Fruit fly (Drosophila melanogaster) whole organism, embryonic: ENCODE data around the gene sdk.

Experiments
- CG12299 ChIP-seq: fragments of 200-800 bp; sonication (Bioruptor generic); optimal IDR thresholded peaks from 2 replicates; lab custom pipeline; 2018; ENCODE audit warnings: missing biosample characterization, mild to moderate bottlenecking, missing genetic modification characterization
- CG18476 ChIP-seq: fragments of 200-800 bp; sonication (Bioruptor generic); optimal IDR thresholded peaks from 2 replicates; lab custom pipeline; 2016; ENCODE audit warnings: missing biosample characterization, mild to moderate bottlenecking, missing genetic modification characterization
- Dip2 ChIP-seq: fragments of 200-800 bp; sonication (Bioruptor generic); IDR thresholded peaks from 2 replicates; pipeline ENCODE4 v1.3.6; 2022; ENCODE audit warnings: missing biosample characterization, missing genetic modification characterization
- HmgZ ChIP-seq: fragments of 200-800 bp; sonication (Bioruptor generic); optimal IDR thresholded peaks from 2 replicates; lab custom pipeline; 2018; ENCODE audit warnings: missing biosample characterization, mild to moderate bottlenecking, missing genetic modification characterization
- Ptx1 ChIP-seq: fragments of 200-800 bp; sonication (Bioruptor generic); IDR thresholded peaks from 2 replicates; pipeline ENCODE4 v1.3.6; 2022; ENCODE audit warnings: missing biosample characterization, missing genetic modification characterization
- Stat92E ChIP-seq, 3 experiments: fragments of >200 bp in 2 of 3; fragments of 200-800 bp in 1 of 3; sonication (Bioruptor generic) in 1 of 3; optimal IDR thresholded peaks; 2 replicates each; lab custom pipeline; 2017 to 2019; ENCODE audit warnings: missing biosample characterization in 3 of 3, missing genetic modification characterization in 3 of 3, mild to moderate bottlenecking in 1 of 3, moderate library complexity in 1 of 3
- croc ChIP-seq: fragments of 200-800 bp; sonication (Bioruptor generic); conservative IDR thresholded peaks from 3 replicates; pipeline ENCODE4 v1.3.6; 2022; ENCODE audit warnings: missing biosample characterization, missing genetic modification characterization
- fru ChIP-seq: fragments of >200 bp; optimal IDR thresholded peaks from 2 replicates; lab custom pipeline; 2017
- gcm2 ChIP-seq: fragments of 200-800 bp; sonication (Bioruptor generic); optimal IDR thresholded peaks from 2 replicates; lab custom pipeline; 2016; ENCODE audit warnings: missing biosample characterization, missing genetic modification characterization
- lola ChIP-seq, 3 experiments: fragments of >200 bp in 2 of 3; fragments of 200-800 bp in 1 of 3; sonication (Bioruptor generic) in 1 of 3; optimal IDR thresholded peaks; 2 replicates each; lab custom pipeline; 2017 to 2019; ENCODE audit warnings: missing biosample characterization in 3 of 3, missing genetic modification characterization in 3 of 3, mild to moderate bottlenecking in 1 of 3, moderate library complexity in 1 of 3
- tx ChIP-seq: fragments of 200-800 bp; sonication (Bioruptor generic); optimal IDR thresholded peaks from 2 replicates; lab custom pipeline; 2016; ENCODE audit warnings: missing biosample characterization, missing genetic modification characterization
- vnd ChIP-seq: fragments of 200-800 bp; sonication (Bioruptor generic); IDR thresholded peaks from 3 replicates; pipeline ENCODE4 v1.3.6; 2022; ENCODE audit warnings: missing biosample characterization, missing genetic modification characterization; ENCODE audit not compliant: partially characterized antibody

dm6 chrX:692811-693764, 6.5 kb downstream of the sdk start:
- TF ChIP-seq fru (lab: Kevin White, UChicago) (no peak), croc (no peak), Dip2 (GFP tag; lab: Robert Waterston, UW) (no peak), tx (GFP tag; lab: Kevin White, UChicago) (no peak), gcm2 (no peak), HmgZ (tag; lab: Kevin White, UChicago) (no peak), lola (GFP tag; optimal IDR thresholded peaks at IDR 0.05; lab: Kevin White, UChicago) (peak in 1 of 3 experiments; percentile 9), CG12299 (tag; lab: Kevin White, UChicago) (no peak), vnd (GFP tag; lab: Robert Waterston, UW) (no peak), Stat92E (GFP tag; optimal IDR thresholded peaks at IDR 0.05; lab: Kevin White, UChicago) (no peak), CG18476 (GFP tag; lab: Kevin White, UChicago) (no peak), Ptx1 (GFP tag; lab: Robert Waterston, UW) (no peak)
